Worm (Caenorhabditis elegans) whole organism, midembryonic: ENCODE data around the gene F25D1.8.

Source experiments
- T22C8.4 ChIP-seq: fragments of 200-800 bp; sonication (Bioruptor generic); IDR thresholded peaks from 2 replicates; pipeline ENCODE4 v1.3.6; 2022; ENCODE audit warnings: missing genetic modification characterization, missing compliant biosample characterization
- cog-1 ChIP-seq: sonication (generic microtip); optimal IDR thresholded peaks from 2 replicates; lab custom pipeline; 2016; ENCODE audit warnings: missing genetic modification characterization, missing compliant biosample characterization
- flt-1 ChIP-seq: fragments of 200-800 bp; sonication (Bioruptor generic); IDR thresholded peaks from 2 replicates; pipeline ENCODE4 v1.3.6; 2022; ENCODE audit warnings: missing genetic modification characterization, missing compliant biosample characterization
- klf-2 ChIP-seq: fragments of 200-800 bp; sonication (Bioruptor generic); conservative IDR thresholded peaks from 2 replicates; pipeline ENCODE4 v1.3.6; 2022; ENCODE audit warnings: missing genetic modification reagents, missing genetic modification characterization, missing compliant biosample characterization
- med-1 ChIP-seq: sonication (generic microtip); optimal IDR thresholded peaks from 2 replicates; lab custom pipeline; 2017; ENCODE audit warnings: missing genetic modification characterization, mild to moderate bottlenecking, missing compliant biosample characterization, antibody characterized with exemption, missing genetic modification reagents; ENCODE audit not compliant: insufficient read depth
- ref-1 ChIP-seq: fragments of 200-800 bp; sonication (Bioruptor generic); conservative IDR thresholded peaks from 2 replicates; pipeline ENCODE4 v1.3.6; 2022; ENCODE audit warnings: missing genetic modification reagents, missing genetic modification characterization, missing compliant biosample characterization
- tab-1 ChIP-seq: fragments of 200-800 bp; sonication (Bioruptor generic); IDR thresholded peaks from 2 replicates; pipeline ENCODE4 v1.3.6; 2022; ENCODE audit warnings: missing genetic modification characterization, missing compliant biosample characterization
- ztf-23 ChIP-seq: fragments of 200-800 bp; sonication (Bioruptor generic); IDR thresholded peaks from 2 replicates; pipeline ENCODE4 v1.3.6; 2022; ENCODE audit warnings: missing genetic modification reagents, missing genetic modification characterization, missing compliant biosample characterization
- ztf-29 ChIP-seq: fragments of 200-800 bp; sonication (Bioruptor generic); IDR thresholded peaks from 2 replicates; pipeline ENCODE4 v1.3.6; 2022; ENCODE audit warnings: missing genetic modification reagents, missing genetic modification characterization, missing compliant biosample characterization

- TF ChIP-seq flt-1 (GFP tag; lab: Robert Waterston, UW) (no peak), klf-2 (no peak), ztf-23 (GFP tag; lab: Robert Waterston, UW) (no peak), cog-1 (tag; lab: Kevin White, UChicago) (no peak), ref-1 (GFP tag; lab: Robert Waterston, UW) (no peak), med-1 (GFP tag; lab: Kevin White, UChicago) (no peak), T22C8.4 (GFP tag; lab: Robert Waterston, UW) (no peak), tab-1 (GFP tag; lab: Robert Waterston, UW) (no peak), ztf-29 (no peak)
These were observed 37.1 kb downstream of the F25D1.8 start, which contains the start of gene vps-54 for ce11 chrV:10576319-10576718.
